1 fruit fly cellular context compared by ENCODE assay signal in the genomic region with DNA sequence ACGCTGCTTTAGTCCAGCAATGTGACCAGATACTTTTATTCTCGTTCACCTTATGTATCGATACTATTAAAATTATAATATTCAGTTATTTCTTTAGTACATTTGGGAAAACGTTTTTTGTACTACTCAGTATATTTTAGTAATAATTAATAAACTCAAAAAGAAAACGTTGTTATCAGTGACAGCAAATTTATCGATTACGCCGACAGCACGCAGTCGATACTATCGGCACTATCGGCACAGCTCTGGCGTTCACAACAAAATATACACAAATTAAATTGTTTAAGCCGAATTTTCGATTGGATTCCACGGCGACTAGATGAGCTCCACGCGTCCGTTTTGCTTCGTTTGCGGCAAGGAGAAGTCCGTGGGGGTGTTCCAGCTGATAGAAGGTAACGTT.
TF ChIP-seq lines count a peak whose summit lies in the region.

A gene (minus strand): TSS at position 40 of the 400 bp plus-strand sequence.
A gene (plus strand): TSS at position 226 of the 400 bp plus-strand sequence.
A gene (plus strand): TSS at position 226 of the 400 bp plus-strand sequence.

TF ChIP-seq in whole organism, embryonic, 481 proteins besides CTCF, POLR2A, EP300 and RAD21 (continued from another document and continues in another):
- peak; percentile 80 for TF ChIP-seq CG9797 (GFP tag; optimal IDR thresholded peaks at IDR 0.05; lab: Kevin White, UChicago)
- peak; percentile 17 for TF ChIP-seq Nf-YC (tag; optimal IDR thresholded peaks at IDR 0.05; lab: Kevin White, UChicago)
- TF ChIP-seq CG18599 (GFP tag; optimal IDR thresholded peaks at IDR 0.05; lab: Kevin White, UChicago): no peak
- no peak for TF ChIP-seq CG33213 (GFP tag; optimal IDR thresholded peaks at IDR 0.05; lab: Kevin White, UChicago)
- no peak for TF ChIP-seq PHDP (tag; optimal IDR thresholded peaks at IDR 0.05; lab: Kevin White, UChicago)
- TF ChIP-seq run (tag; optimal IDR thresholded peaks at IDR 0.05; lab: Kevin White, UChicago): no peak
- peak; percentile 77 for TF ChIP-seq stwl (tag; optimal IDR thresholded peaks at IDR 0.05; lab: Kevin White, UChicago)
- no peak for TF ChIP-seq CG2199 (GFP tag; IDR thresholded peaks at IDR 0.05; lab: Robert Waterston, UW)
- TF ChIP-seq inv (GFP tag; IDR thresholded peaks at IDR 0.05; lab: Robert Waterston, UW; ENCODE audit: partially characterized antibody): peak; percentile 99
- TF ChIP-seq croc (GFP tag; conservative IDR thresholded peaks at IDR 0.05; lab: Robert Waterston, UW): no peak
- TF ChIP-seq dimm (GFP tag; IDR thresholded peaks at IDR 0.05; lab: Robert Waterston, UW): no peak
- peak; percentile 37 for TF ChIP-seq CG15601 (tag; optimal IDR thresholded peaks at IDR 0.05; lab: Kevin White, UChicago)
- peak; percentile 29; the same call in 1 of the 2 replicates for TF ChIP-seq CG6272 (GFP tag; IDR thresholded peaks at IDR 0.05; lab: Robert Waterston, UW)
- no peak for TF ChIP-seq CG2120 (GFP tag; optimal IDR thresholded peaks at IDR 0.05; lab: Kevin White, UChicago)
- peak; percentile 99 for TF ChIP-seq HLH4C (GFP tag; IDR thresholded peaks at IDR 0.05; lab: Robert Waterston, UW; ENCODE audit: partially characterized antibody)
- peak; percentile 99 for TF ChIP-seq amos (GFP tag; IDR thresholded peaks at IDR 0.05; lab: Robert Waterston, UW; ENCODE audit: partially characterized antibody)
- TF ChIP-seq CG8924 (tag; optimal IDR thresholded peaks at IDR 0.05; lab: Kevin White, UChicago): peak; percentile 64
- TF ChIP-seq CG32767 (GFP tag; IDR thresholded peaks at IDR 0.05; lab: Robert Waterston, UW): peak; percentile 69
- TF ChIP-seq CG14860 (GFP tag; IDR thresholded peaks at IDR 0.05; lab: Robert Waterston, UW; ENCODE audit: partially characterized antibody): peak; percentile 99
- peak; percentile 67 for TF ChIP-seq CG30020 (tag; optimal IDR thresholded peaks at IDR 0.05; lab: Kevin White, UChicago)
- TF ChIP-seq Stat92E (GFP tag; optimal IDR thresholded peaks at IDR 0.05; lab: Kevin White, UChicago): peak in 1 of 3 experiments; percentile 29
- peak; percentile 100 for TF ChIP-seq CG2129 (GFP tag; IDR thresholded peaks at IDR 0.05; lab: Robert Waterston, UW; ENCODE audit: partially characterized antibody)
- peak; percentile 16 for TF ChIP-seq CG30403 (GFP tag; optimal IDR thresholded peaks at IDR 0.05; lab: Kevin White, UChicago)
- TF ChIP-seq nmo (GFP tag; optimal IDR thresholded peaks at IDR 0.05; lab: Kevin White, UChicago): peak; percentile 47
- no peak for TF ChIP-seq onecut (GFP tag; IDR thresholded peaks at IDR 0.05; lab: Robert Waterston, UW)
- TF ChIP-seq CG4282 (GFP tag; optimal IDR thresholded peaks at IDR 0.05; lab: Kevin White, UChicago): no peak
- TF ChIP-seq CG3163 (GFP tag; optimal IDR thresholded peaks at IDR 0.05; lab: Kevin White, UChicago): no peak
- no peak for TF ChIP-seq wek (GFP tag; optimal IDR thresholded peaks at IDR 0.05; lab: Kevin White, UChicago)
- TF ChIP-seq odd (GFP tag; optimal IDR thresholded peaks at IDR 0.05; lab: Kevin White, UChicago): no peak
- TF ChIP-seq CG10366 (GFP tag; IDR thresholded peaks at IDR 0.05; lab: Robert Waterston, UW): no peak
- TF ChIP-seq maf-S (GFP tag; optimal IDR thresholded peaks at IDR 0.05; lab: Kevin White, UChicago): no peak
- TF ChIP-seq Neu2 (GFP tag; optimal IDR thresholded peaks at IDR 0.05; lab: Kevin White, UChicago; ENCODE audit: borderline replicate concordance): no peak
- TF ChIP-seq CG3995 (GFP tag; optimal IDR thresholded peaks at IDR 0.05; lab: Kevin White, UChicago): peak; percentile 78
- TF ChIP-seq Bdp1 (GFP tag; optimal IDR thresholded peaks at IDR 0.05; lab: Kevin White, UChicago): no peak
- peak; percentile 26 for TF ChIP-seq Mad (GFP tag; optimal IDR thresholded peaks at IDR 0.05; lab: Kevin White, UChicago)
- no peak for TF ChIP-seq CG12744 (GFP tag; optimal IDR thresholded peaks at IDR 0.05; lab: Kevin White, UChicago)
- TF ChIP-seq danr (GFP tag; IDR thresholded peaks at IDR 0.05; lab: Robert Waterston, UW): no peak
- no peak for TF ChIP-seq pan (optimal IDR thresholded peaks at IDR 0.05; lab: Kevin White, UChicago)
- no peak for TF ChIP-seq pan (GFP tag; optimal IDR thresholded peaks at IDR 0.05 in 1 of 2, IDR thresholded peaks at IDR 0.05 in 1 of 2)
- TF ChIP-seq CoRest (tag; optimal IDR thresholded peaks at IDR 0.05; lab: Kevin White, UChicago): peak; percentile 36
- TF ChIP-seq tap (tag; optimal IDR thresholded peaks at IDR 0.05; lab: Kevin White, UChicago): no peak
- TF ChIP-seq kni (GFP tag; optimal IDR thresholded peaks at IDR 0.05; lab: Kevin White, UChicago): no peak
- TF ChIP-seq CG17829 (tag; optimal IDR thresholded peaks at IDR 0.05; lab: Kevin White, UChicago): peak; percentile 63
- no peak for TF ChIP-seq Tbp (GFP tag; optimal IDR thresholded peaks at IDR 0.05; lab: Kevin White, UChicago)
- no peak for TF ChIP-seq cg (GFP tag; optimal IDR thresholded peaks at IDR 0.05; lab: Kevin White, UChicago)
- peak; percentile 92 for TF ChIP-seq CG4617 (GFP tag; optimal IDR thresholded peaks at IDR 0.05; lab: Kevin White, UChicago; ENCODE audit: borderline replicate concordance)
- TF ChIP-seq CG13894 (tag; optimal IDR thresholded peaks at IDR 0.05; lab: Kevin White, UChicago): no peak
- no peak for TF ChIP-seq wdn (GFP tag; IDR thresholded peaks at IDR 0.05; lab: Robert Waterston, UW)
- no peak for TF ChIP-seq CG7987 (GFP tag; optimal IDR thresholded peaks at IDR 0.05; lab: Kevin White, UChicago)
- TF ChIP-seq CG7963 (GFP tag; IDR thresholded peaks at IDR 0.05; lab: Robert Waterston, UW; ENCODE audit: partially characterized antibody): peak; percentile 96
- peak; percentile 24 for TF ChIP-seq Lhr (GFP tag; optimal IDR thresholded peaks at IDR 0.05; lab: Kevin White, UChicago)
- no peak for TF ChIP-seq eyg (GFP tag; optimal IDR thresholded peaks at IDR 0.05; lab: Kevin White, UChicago)
- TF ChIP-seq Bgb (GFP tag; IDR thresholded peaks at IDR 0.05; lab: Robert Waterston, UW; ENCODE audit: partially characterized antibody): peak; percentile 99
- TF ChIP-seq CG18619 (GFP tag; optimal IDR thresholded peaks at IDR 0.05; lab: Kevin White, UChicago): no peak
- TF ChIP-seq Sry-δ (GFP tag; optimal IDR thresholded peaks at IDR 0.05; lab: Kevin White, UChicago): peak; percentile 96
- TF ChIP-seq tna (GFP tag; IDR thresholded peaks at IDR 0.05; lab: Robert Waterston, UW; ENCODE audit: partially characterized antibody): peak; percentile 98
- no peak for TF ChIP-seq CG9727 (GFP tag; optimal IDR thresholded peaks at IDR 0.05; lab: Kevin White, UChicago)
- TF ChIP-seq Gug (GFP tag; IDR thresholded peaks at IDR 0.05; lab: Robert Waterston, UW): peak; percentile 51; the same call in 1 of the 4 replicates
- TF ChIP-seq bbx (GFP tag; IDR thresholded peaks at IDR 0.05; lab: Robert Waterston, UW; ENCODE audit: partially characterized antibody): peak; percentile 99
- peak; percentile 100 for TF ChIP-seq CG13287 (GFP tag; IDR thresholded peaks at IDR 0.05; lab: Robert Waterston, UW; ENCODE audit: partially characterized antibody)
- peak; percentile 99 for TF ChIP-seq CG6791 (GFP tag; IDR thresholded peaks at IDR 0.05; lab: Robert Waterston, UW; ENCODE audit: partially characterized antibody)
- TF ChIP-seq tup (GFP tag; optimal IDR thresholded peaks at IDR 0.05; lab: Kevin White, UChicago): no peak
- peak; percentile 99 for TF ChIP-seq BEAF-32 (GFP tag; optimal IDR thresholded peaks at IDR 0.05; lab: Kevin White, UChicago)
- TF ChIP-seq grn (GFP tag; optimal IDR thresholded peaks at IDR 0.05; lab: Kevin White, UChicago): no peak
- TF ChIP-seq rib (GFP tag; IDR thresholded peaks at IDR 0.05; lab: Robert Waterston, UW): no peak
- TF ChIP-seq gfzf (GFP tag; optimal IDR thresholded peaks at IDR 0.05; lab: Kevin White, UChicago): peak; percentile 63
- TF ChIP-seq Sin3A (optimal IDR thresholded peaks at IDR 0.05; lab: Kevin White, UChicago): peak; percentile 73
- no peak for TF ChIP-seq zf30C (GFP tag; optimal IDR thresholded peaks at IDR 0.05; lab: Kevin White, UChicago)
- TF ChIP-seq Hand (GFP tag; optimal IDR thresholded peaks at IDR 0.05; lab: Kevin White, UChicago): no peak
- no peak for TF ChIP-seq Atf3 (GFP tag; optimal IDR thresholded peaks at IDR 0.05; lab: Kevin White, UChicago)
- peak; percentile 86 for TF ChIP-seq CG2116 (GFP tag; optimal IDR thresholded peaks at IDR 0.05; lab: Kevin White, UChicago)
- TF ChIP-seq trem (tag; optimal IDR thresholded peaks at IDR 0.05; lab: Kevin White, UChicago): peak; percentile 75
- TF ChIP-seq CG4820 (GFP tag; optimal IDR thresholded peaks at IDR 0.05; lab: Kevin White, UChicago): no peak
- peak; percentile 99 for TF ChIP-seq knrl (GFP tag; IDR thresholded peaks at IDR 0.05; lab: Robert Waterston, UW; ENCODE audit: partially characterized antibody)
- TF ChIP-seq prd (optimal IDR thresholded peaks at IDR 0.05; lab: Kevin White, UChicago): no peak
- TF ChIP-seq prd (GFP tag; IDR thresholded peaks at IDR 0.05; lab: Robert Waterston, UW): peak; percentile 10; the same call in 1 of the 3 replicates
- TF ChIP-seq Med (GFP tag; lab: Kevin White, UChicago): peak; percentile 86
- peak; percentile 49; the same call in 1 of the 3 replicates for TF ChIP-seq Dbx (GFP tag; IDR thresholded peaks at IDR 0.05; lab: Robert Waterston, UW)
- TF ChIP-seq sob (GFP tag; IDR thresholded peaks at IDR 0.05; lab: Robert Waterston, UW): peak; percentile 37; the same call in 1 of the 2 replicates
- peak; percentile 99 for TF ChIP-seq Scr (GFP tag; IDR thresholded peaks at IDR 0.05; lab: Robert Waterston, UW; ENCODE audit: partially characterized antibody)
- no peak for TF ChIP-seq HLH3B (GFP tag; IDR thresholded peaks at IDR 0.05; lab: Robert Waterston, UW)
- peak in 1 of 2 experiments; percentile 16 for TF ChIP-seq dpn (GFP tag; optimal IDR thresholded peaks at IDR 0.05; lab: Kevin White, UChicago)
- TF ChIP-seq Fer1 (GFP tag; optimal IDR thresholded peaks at IDR 0.05; lab: Kevin White, UChicago): peak; percentile 9
- TF ChIP-seq Dref (GFP tag; IDR thresholded peaks at IDR 0.05; lab: Robert Waterston, UW): peak; percentile 92
- TF ChIP-seq Opbp (GFP tag; IDR thresholded peaks at IDR 0.05; lab: Robert Waterston, UW; ENCODE audit: partially characterized antibody): peak; percentile 98
- no peak for TF ChIP-seq sc (optimal IDR thresholded peaks at IDR 0.05; lab: Kevin White, UChicago)
- TF ChIP-seq sc (GFP tag; optimal IDR thresholded peaks at IDR 0.05; lab: Kevin White, UChicago): no peak
- no peak for TF ChIP-seq Dek (tag; optimal IDR thresholded peaks at IDR 0.05; lab: Kevin White, UChicago)
- no peak for TF ChIP-seq lbe (GFP tag; optimal IDR thresholded peaks at IDR 0.05; lab: Kevin White, UChicago)
- peak; percentile 100 for TF ChIP-seq Doc3 (GFP tag; IDR thresholded peaks at IDR 0.05; lab: Robert Waterston, UW; ENCODE audit: partially characterized antibody)
- TF ChIP-seq CG6254 (GFP tag; optimal IDR thresholded peaks at IDR 0.05; lab: Kevin White, UChicago): no peak
- peak; percentile 100 for TF ChIP-seq CG34224 (GFP tag; IDR thresholded peaks at IDR 0.05; lab: Robert Waterston, UW; ENCODE audit: partially characterized antibody)
- TF ChIP-seq chif (GFP tag; optimal IDR thresholded peaks at IDR 0.05; lab: Kevin White, UChicago): no peak
- TF ChIP-seq CG16863 (GFP tag; optimal IDR thresholded peaks at IDR 0.05; lab: Kevin White, UChicago): no peak
- TF ChIP-seq vnd (GFP tag; IDR thresholded peaks at IDR 0.05; lab: Robert Waterston, UW; ENCODE audit: partially characterized antibody): peak; percentile 100
- TF ChIP-seq bsh (GFP tag; optimal IDR thresholded peaks at IDR 0.05; lab: Kevin White, UChicago): no peak
- TF ChIP-seq E2f2 (GFP tag; IDR thresholded peaks at IDR 0.05; lab: Robert Waterston, UW): peak; percentile 71
- TF ChIP-seq CG12155 (GFP tag; optimal IDR thresholded peaks at IDR 0.05; lab: Kevin White, UChicago): no peak
- TF ChIP-seq ash1 (GFP tag; optimal IDR thresholded peaks at IDR 0.05; lab: Kevin White, UChicago): no peak
- peak; percentile 62 for TF ChIP-seq CG10267 (tag; optimal IDR thresholded peaks at IDR 0.05; lab: Kevin White, UChicago)
- TF ChIP-seq pzg (GFP tag; optimal IDR thresholded peaks at IDR 0.05; lab: Kevin White, UChicago): peak; percentile 77
- TF ChIP-seq CG10979 (tag; optimal IDR thresholded peaks at IDR 0.05; lab: Kevin White, UChicago): peak; percentile 7
- TF ChIP-seq al (GFP tag; IDR thresholded peaks at IDR 0.05; lab: Robert Waterston, UW): no peak
- TF ChIP-seq hb (GFP tag; IDR thresholded peaks at IDR 0.05; lab: Robert Waterston, UW; ENCODE audit: partially characterized antibody): peak; percentile 99
- peak; percentile 30 for TF ChIP-seq CG13775 (GFP tag; optimal IDR thresholded peaks at IDR 0.05; lab: Kevin White, UChicago)
- no peak for TF ChIP-seq gsb-n (tag; optimal IDR thresholded peaks at IDR 0.05; lab: Kevin White, UChicago)
- TF ChIP-seq emc (GFP tag; optimal IDR thresholded peaks at IDR 0.05; lab: Kevin White, UChicago): no peak
- peak; percentile 35 for TF ChIP-seq zen (tag; optimal IDR thresholded peaks at IDR 0.05; lab: Kevin White, UChicago)
- no peak for TF ChIP-seq Bteb2 (GFP tag; optimal IDR thresholded peaks at IDR 0.05; lab: Kevin White, UChicago)
- no peak for TF ChIP-seq CG7556 (GFP tag; optimal IDR thresholded peaks at IDR 0.05; lab: Kevin White, UChicago)
- peak; percentile 100 for TF ChIP-seq sna (GFP tag; IDR thresholded peaks at IDR 0.05; lab: Robert Waterston, UW; ENCODE audit: partially characterized antibody)
- TF ChIP-seq CrebB (tag; optimal IDR thresholded peaks at IDR 0.05; lab: Kevin White, UChicago): no peak
- no peak for TF ChIP-seq Sox102F (GFP tag; optimal IDR thresholded peaks at IDR 0.05; lab: Kevin White, UChicago)
- peak; percentile 49 for TF ChIP-seq phol (tag; optimal IDR thresholded peaks at IDR 0.05; lab: Kevin White, UChicago)
- no peak for TF ChIP-seq schlank (tag; optimal IDR thresholded peaks at IDR 0.05; lab: Kevin White, UChicago)
- TF ChIP-seq CG5953 (GFP tag; IDR thresholded peaks at IDR 0.05; lab: Robert Waterston, UW): no peak
- no peak for TF ChIP-seq Usf (GFP tag; optimal IDR thresholded peaks at IDR 0.05; lab: Kevin White, UChicago)
- peak; percentile 54 for TF ChIP-seq Sry-β (GFP tag; optimal IDR thresholded peaks at IDR 0.05; lab: Kevin White, UChicago)
- no peak for TF ChIP-seq Hmx (GFP tag; optimal IDR thresholded peaks at IDR 0.05; lab: Kevin White, UChicago)
- TF ChIP-seq CG31224 (GFP tag; IDR thresholded peaks at IDR 0.05; lab: Robert Waterston, UW): no peak
- peak; percentile 99 for TF ChIP-seq zen2 (GFP tag; IDR thresholded peaks at IDR 0.05; lab: Robert Waterston, UW; ENCODE audit: partially characterized antibody)
- TF ChIP-seq Rfx (GFP tag; IDR thresholded peaks at IDR 0.05; lab: Robert Waterston, UW): peak; percentile 44
- TF ChIP-seq sug (tag; optimal IDR thresholded peaks at IDR 0.05; lab: Kevin White, UChicago): no peak
- peak; percentile 99 for TF ChIP-seq nerfin-2 (GFP tag; IDR thresholded peaks at IDR 0.05; lab: Robert Waterston, UW; ENCODE audit: partially characterized antibody)
